Worm (Caenorhabditis elegans): ENCODE data around the gene F28H7.2.

The F28H7.2 gene

ce11 chrV:10716865-10717713 lies 30.6 kb upstream of the F28H7.2 start (continued):
- TF ChIP-seq skn-1 (tag; optimal IDR thresholded peaks at IDR 0.05) = peak; percentile 77
- TF ChIP-seq nhr-76 (tag; optimal IDR thresholded peaks at IDR 0.05) = no peak
- TF ChIP-seq ztf-4 (tag; optimal IDR thresholded peaks at IDR 0.05) = no peak
- no peak for TF ChIP-seq ceh-90 (tag; optimal IDR thresholded peaks at IDR 0.05)
- TF ChIP-seq lin-13 (GFP tag; optimal IDR thresholded peaks at IDR 0.05) = peak; percentile 59
- TF ChIP-seq blmp-1 (tag; optimal IDR thresholded peaks at IDR 0.05) = peak; percentile 85
- TF ChIP-seq hlh-17 (GFP tag; optimal IDR thresholded peaks at IDR 0.05; ENCODE audit: borderline replicate concordance) = no peak
- no peak for TF ChIP-seq C34B4.2 (tag; optimal IDR thresholded peaks at IDR 0.05)
- peak; percentile 96 for TF ChIP-seq lin-14 (GFP tag; optimal IDR thresholded peaks at IDR 0.05)
- TF ChIP-seq pax-3 (tag; optimal IDR thresholded peaks at IDR 0.05) = peak; percentile 26

- TF ChIP-seq fkh-8 (tag; optimal IDR thresholded peaks at IDR 0.05) (peak; percentile 29), mab-9 (GFP tag; IDR thresholded peaks at IDR 0.05) (no peak), dsc-1 (tag; optimal IDR thresholded peaks at IDR 0.05) (peak; percentile 60), efl-1 (optimal IDR thresholded peaks at IDR 0.05) (no peak), efl-1 (GFP tag; optimal IDR thresholded peaks at IDR 0.05 in 1 of 2) (peak in 1 of 2 experiments; percentile 59), lin-13 (GFP tag; optimal IDR thresholded peaks at IDR 0.05) (no peak)
Measured at ce11 chrV:10718037-10718436, 29.7 kb upstream of the F28H7.2 start.

- TF ChIP-seq ceh-63 (GFP tag; optimal IDR thresholded peaks at IDR 0.05) (no peak), nhr-76 (tag; optimal IDR thresholded peaks at IDR 0.05) (no peak), fos-1 (tag; optimal IDR thresholded peaks at IDR 0.05) (no peak), rnt-1 (tag; optimal IDR thresholded peaks at IDR 0.05) (peak; percentile 82), fkh-10 (GFP tag; optimal IDR thresholded peaks at IDR 0.05) (no peak), nhr-90 (tag; optimal IDR thresholded peaks at IDR 0.05; ENCODE audit: poor library complexity) (no peak), lin-14 (GFP tag; optimal IDR thresholded peaks at IDR 0.05) (peak; percentile 64), xbp-1 (tag; optimal IDR thresholded peaks at IDR 0.05) (peak; percentile 14), fkh-8 (tag; optimal IDR thresholded peaks at IDR 0.05) (peak; percentile 8), elt-2 (tag; optimal IDR thresholded peaks at IDR 0.05) (no peak), nhr-237 (tag; optimal IDR thresholded peaks at IDR 0.05) (no peak), F16B12.6 (tag; optimal IDR thresholded peaks at IDR 0.05) (no peak), nhr-11 (tag; optimal IDR thresholded peaks at IDR 0.05) (no peak), mdl-1 (tag; optimal IDR thresholded peaks at IDR 0.05) (peak in 1 of 2 experiments; percentile 24), lin-39 (tag; optimal IDR thresholded peaks at IDR 0.05) (peak; percentile 54), efl-1 (optimal IDR thresholded peaks at IDR 0.05) (no peak), efl-1 (GFP tag; optimal IDR thresholded peaks at IDR 0.05 in 1 of 2) (peak in 1 of 2 experiments; percentile 59), lsy-2 (tag; optimal IDR thresholded peaks at IDR 0.05) (peak in 1 of 2 experiments; percentile 44), unc-130 (tag; optimal IDR thresholded peaks at IDR 0.05) (peak; percentile 40), ama-1 (optimal IDR thresholded peaks at IDR 0.05) (peak; percentile 16), nhr-12 (tag; optimal IDR thresholded peaks at IDR 0.05) (no peak), dsc-1 (tag; optimal IDR thresholded peaks at IDR 0.05) (peak; percentile 24), sup-37 (GFP tag; optimal IDR thresholded peaks at IDR 0.05) (peak; percentile 12), egl-13 (tag; optimal IDR thresholded peaks at IDR 0.05) (peak; percentile 31), skn-1 (tag; optimal IDR thresholded peaks at IDR 0.05) (peak; percentile 6), nhr-47 (tag; optimal IDR thresholded peaks at IDR 0.05) (peak; percentile 25), lin-35 (GFP tag; optimal IDR thresholded peaks at IDR 0.05) (peak in 1 of 2 experiments; percentile 10), nhr-19 (GFP tag; conservative IDR thresholded peaks at IDR 0.05) (peak; percentile 52), hpl-2 (GFP tag; optimal IDR thresholded peaks at IDR 0.05) (no peak), nhr-28 (tag; optimal IDR thresholded peaks at IDR 0.05) (no peak), C16A3.4 (tag; optimal IDR thresholded peaks at IDR 0.05) (peak; percentile 31), snu-23 (GFP tag; optimal IDR thresholded peaks at IDR 0.05) (peak; percentile 21), C04F5.9 (tag; optimal IDR thresholded peaks at IDR 0.05) (no peak), nhr-71 (tag; optimal IDR thresholded peaks at IDR 0.05) (peak; percentile 65), mef-2 (tag; optimal IDR thresholded peaks at IDR 0.05) (no peak)
Measured at ce11 chrV:10719019-10719832, 28.5 kb upstream of the F28H7.2 start.
